Worm (Caenorhabditis elegans): ENCODE results near the gene F13D12.3.

The F13D12.3 gene

ce11 chrII:11749490-11750172 is 29.4 kb downstream of the F13D12.3 start (continued):
- TF ChIP-seq zag-1 (tag; optimal IDR thresholded peaks at IDR 0.05) (peak; percentile 81), snpc-4 (tag; optimal IDR thresholded peaks at IDR 0.05) (no peak), nhr-21 (tag; optimal IDR thresholded peaks at IDR 0.05) (no peak), nhr-237 (tag; optimal IDR thresholded peaks at IDR 0.05) (no peak), Y55F3AM.14 (GFP tag; optimal IDR thresholded peaks at IDR 0.05) (peak; percentile 44), nhr-11 (tag; optimal IDR thresholded peaks at IDR 0.05) (no peak), dmd-4 (tag; optimal IDR thresholded peaks at IDR 0.05) (no peak), peb-1 (tag; optimal IDR thresholded peaks at IDR 0.05) (no peak), ztf-4 (tag; optimal IDR thresholded peaks at IDR 0.05) (peak; percentile 57), unc-55 (GFP tag; optimal IDR thresholded peaks at IDR 0.05) (peak; percentile 80), ztf-1 (GFP tag; conservative IDR thresholded peaks at IDR 0.05) (no peak), ceh-82 (tag; optimal IDR thresholded peaks at IDR 0.05) (peak; percentile 81), nhr-23 (tag; optimal IDR thresholded peaks at IDR 0.05) (no peak), mbf-1 (tag; optimal IDR thresholded peaks at IDR 0.05) (no peak), sem-4 (tag; optimal IDR thresholded peaks at IDR 0.05) (peak; percentile 4), ama-1 (optimal IDR thresholded peaks at IDR 0.05) (no peak), F13H6.1 (tag; optimal IDR thresholded peaks at IDR 0.05) (peak; percentile 96), aly-2 (tag; optimal IDR thresholded peaks at IDR 0.05) (no peak), unc-62 (GFP tag; optimal IDR thresholded peaks at IDR 0.05) (no peak), nhr-6 (tag; optimal IDR thresholded peaks at IDR 0.05) (peak; percentile 64)

- TF ChIP-seq ceh-82 (tag; optimal IDR thresholded peaks at IDR 0.05) (no peak), lin-11 (tag; optimal IDR thresholded peaks at IDR 0.05) (peak; percentile 33), nhr-10 (tag; optimal IDR thresholded peaks at IDR 0.05) (no peak), lsy-2 (tag; optimal IDR thresholded peaks at IDR 0.05) (peak in 1 of 2 experiments; percentile 60), zag-1 (tag; optimal IDR thresholded peaks at IDR 0.05) (peak; percentile 84), ztf-4 (tag; optimal IDR thresholded peaks at IDR 0.05) (no peak), blmp-1 (tag; optimal IDR thresholded peaks at IDR 0.05; ENCODE audit: insufficient read depth) (no peak), alr-1 (tag; optimal IDR thresholded peaks at IDR 0.05) (no peak), unc-55 (GFP tag; optimal IDR thresholded peaks at IDR 0.05) (peak; percentile 82), nhr-129 (tag; optimal IDR thresholded peaks at IDR 0.05) (peak; percentile 80), sem-4 (tag; optimal IDR thresholded peaks at IDR 0.05) (peak; percentile 41), egl-27 (tag; optimal IDR thresholded peaks at IDR 0.05) (no peak), Y55F3AM.14 (GFP tag; optimal IDR thresholded peaks at IDR 0.05) (peak; percentile 32), elt-1 (tag; optimal IDR thresholded peaks at IDR 0.05) (no peak), mab-5 (tag; optimal IDR thresholded peaks at IDR 0.05) (no peak), F13H6.1 (tag; optimal IDR thresholded peaks at IDR 0.05) (no peak), snpc-4 (tag; optimal IDR thresholded peaks at IDR 0.05) (no peak), dmd-4 (tag; optimal IDR thresholded peaks at IDR 0.05) (no peak), ceh-16 (tag; optimal IDR thresholded peaks at IDR 0.05) (no peak), nhr-6 (tag; optimal IDR thresholded peaks at IDR 0.05) (no peak), nhr-23 (tag; optimal IDR thresholded peaks at IDR 0.05) (no peak), nhr-12 (tag; optimal IDR thresholded peaks at IDR 0.05) (no peak), ztf-11 (tag; optimal IDR thresholded peaks at IDR 0.05) (no peak), C34F6.9 (tag; optimal IDR thresholded peaks at IDR 0.05) (peak; percentile 69), fos-1 (tag; optimal IDR thresholded peaks at IDR 0.05) (peak; percentile 15), ztf-1 (GFP tag; conservative IDR thresholded peaks at IDR 0.05) (no peak), nhr-11 (tag; optimal IDR thresholded peaks at IDR 0.05) (no peak), lin-39 (tag; optimal IDR thresholded peaks at IDR 0.05) (no peak), sma-3 (GFP tag; optimal IDR thresholded peaks at IDR 0.05) (no peak), nhr-237 (tag; optimal IDR thresholded peaks at IDR 0.05) (no peak), ama-1 (optimal IDR thresholded peaks at IDR 0.05) (no peak), nhr-21 (tag; optimal IDR thresholded peaks at IDR 0.05) (no peak), mdl-1 (tag; optimal IDR thresholded peaks at IDR 0.05) (peak in 1 of 2 experiments; percentile 5), nhr-77 (tag; optimal IDR thresholded peaks at IDR 0.05) (no peak), lin-13 (GFP tag; optimal IDR thresholded peaks at IDR 0.05) (peak; percentile 19), elt-3 (tag; optimal IDR thresholded peaks at IDR 0.05) (no peak), R02D3.7 (tag; optimal IDR thresholded peaks at IDR 0.05) (no peak)
Measured at ce11 chrII:11751615-11752174, 31.5 kb downstream of the F13D12.3 start.
